Fruit fly (Drosophila melanogaster): ENCODE data around the gene Agpat4.

Gene Agpat4

DNA sequence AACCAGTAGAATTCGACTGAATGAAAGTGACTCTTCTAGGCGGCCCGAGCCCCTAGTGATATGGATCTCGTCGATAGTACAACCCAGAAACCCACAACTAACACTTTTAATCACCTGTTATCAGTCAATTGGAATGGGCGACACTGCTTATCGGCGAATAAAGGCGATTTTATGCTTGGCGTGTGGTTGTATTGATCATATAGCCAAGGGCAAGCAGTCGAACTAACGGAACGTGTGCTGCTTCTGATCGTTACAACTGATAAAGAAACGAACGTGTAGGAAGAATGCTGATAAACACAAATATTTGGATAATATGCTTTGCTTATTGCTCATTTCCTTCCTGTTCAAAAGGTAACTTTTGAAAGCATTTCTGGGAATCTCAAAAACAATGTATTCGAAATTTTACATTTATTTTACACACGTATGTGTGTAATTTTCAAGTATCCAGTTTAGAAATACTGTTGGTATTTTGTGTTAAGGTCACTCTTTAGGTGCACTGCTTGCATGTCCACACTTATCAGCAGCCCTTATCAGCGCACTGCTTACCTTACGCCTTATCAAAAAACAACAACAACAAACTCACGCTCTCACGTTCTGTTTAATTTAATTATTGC, at the start of gene Agpat4:
Gene Agpat4, minus strand, starts transcription at position 387 of the 614 bp plus-strand sequence.
- TF ChIP-seq usp (GFP tag; optimal IDR thresholded peaks at IDR 0.05) (no peak), dl (GFP tag; optimal IDR thresholded peaks at IDR 0.05; ENCODE audit: insufficient read depth in 1 of 2, partially characterized antibody in 2 of 2) (no peak), ey (GFP tag; optimal IDR thresholded peaks at IDR 0.05) (no peak), fru (GFP tag; optimal IDR thresholded peaks at IDR 0.05) (peak; percentile 31), GATAd (GFP tag; optimal IDR thresholded peaks at IDR 0.05) (peak; percentile 96), Mio (GFP tag; optimal IDR thresholded peaks at IDR 0.05) (no peak), Myc (optimal IDR thresholded peaks at IDR 0.05) (peak; percentile 10), CG9705 (GFP tag; optimal IDR thresholded peaks at IDR 0.05) (no peak)

DNA sequence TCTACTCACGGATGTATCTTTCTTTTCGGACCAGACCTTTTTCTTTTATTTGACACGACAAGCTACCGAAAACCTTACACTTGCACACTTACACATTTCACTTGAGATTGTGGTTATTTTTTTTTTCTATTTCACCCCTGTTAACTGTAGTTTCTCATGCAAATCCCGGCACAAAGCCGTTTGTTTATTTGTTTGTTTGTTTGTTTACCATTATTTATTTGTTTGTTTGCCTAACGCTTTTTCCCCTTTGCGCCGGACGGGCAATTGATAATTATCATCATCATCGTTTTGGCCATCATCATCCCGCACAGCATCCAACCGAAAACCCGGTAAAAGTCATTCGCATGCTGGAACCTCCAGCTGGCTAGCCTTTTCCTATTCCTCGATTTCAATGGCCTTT, 49.7 kb upstream of the Agpat4 start:
- TF ChIP-seq sv (GFP tag; optimal IDR thresholded peaks at IDR 0.05) (no peak), Hr83 (GFP tag; optimal IDR thresholded peaks at IDR 0.05; ENCODE audit: poor library complexity, severe bottlenecking) (no peak), usp (GFP tag; optimal IDR thresholded peaks at IDR 0.05) (no peak), rgr (GFP tag; optimal IDR thresholded peaks at IDR 0.05) (no peak), CG32264 (GFP tag; optimal IDR thresholded peaks at IDR 0.05) (no peak), Myc (optimal IDR thresholded peaks at IDR 0.05) (no peak), Hr78 (GFP tag; optimal IDR thresholded peaks at IDR 0.05) (no peak), Rel (GFP tag; optimal IDR thresholded peaks at IDR 0.05) (no peak), Rel (tag; optimal IDR thresholded peaks at IDR 0.05) (no peak), psq (GFP tag; optimal IDR thresholded peaks at IDR 0.05) (no peak), CrebA (GFP tag; optimal IDR thresholded peaks at IDR 0.05; ENCODE audit: borderline replicate concordance) (no peak), h (GFP tag; optimal IDR thresholded peaks at IDR 0.05) (no peak), GATAd (GFP tag; optimal IDR thresholded peaks at IDR 0.05) (no peak), Jra (GFP tag; optimal IDR thresholded peaks at IDR 0.05) (no peak), tai (GFP tag; optimal IDR thresholded peaks at IDR 0.05) (no peak), CG9705 (GFP tag; optimal IDR thresholded peaks at IDR 0.05) (no peak), ey (GFP tag; optimal IDR thresholded peaks at IDR 0.05) (no peak), dmrt93B (GFP tag; optimal IDR thresholded peaks at IDR 0.05) (no peak), OdsH (GFP tag; optimal IDR thresholded peaks at IDR 0.05) (no peak), Vsx2 (GFP tag; optimal IDR thresholded peaks at IDR 0.05; ENCODE audit: partially characterized antibody) (no peak), Dfd (GFP tag; optimal IDR thresholded peaks at IDR 0.05) (no peak)

dm6 chr3L:16429451-16429850, 48.1 kb upstream of the Agpat4 start:
- TF ChIP-seq jim (GFP tag; optimal IDR thresholded peaks at IDR 0.05) (no peak), sv (GFP tag; optimal IDR thresholded peaks at IDR 0.05) (no peak), Hr83 (GFP tag; optimal IDR thresholded peaks at IDR 0.05; ENCODE audit: poor library complexity, severe bottlenecking) (no peak)

DNA sequence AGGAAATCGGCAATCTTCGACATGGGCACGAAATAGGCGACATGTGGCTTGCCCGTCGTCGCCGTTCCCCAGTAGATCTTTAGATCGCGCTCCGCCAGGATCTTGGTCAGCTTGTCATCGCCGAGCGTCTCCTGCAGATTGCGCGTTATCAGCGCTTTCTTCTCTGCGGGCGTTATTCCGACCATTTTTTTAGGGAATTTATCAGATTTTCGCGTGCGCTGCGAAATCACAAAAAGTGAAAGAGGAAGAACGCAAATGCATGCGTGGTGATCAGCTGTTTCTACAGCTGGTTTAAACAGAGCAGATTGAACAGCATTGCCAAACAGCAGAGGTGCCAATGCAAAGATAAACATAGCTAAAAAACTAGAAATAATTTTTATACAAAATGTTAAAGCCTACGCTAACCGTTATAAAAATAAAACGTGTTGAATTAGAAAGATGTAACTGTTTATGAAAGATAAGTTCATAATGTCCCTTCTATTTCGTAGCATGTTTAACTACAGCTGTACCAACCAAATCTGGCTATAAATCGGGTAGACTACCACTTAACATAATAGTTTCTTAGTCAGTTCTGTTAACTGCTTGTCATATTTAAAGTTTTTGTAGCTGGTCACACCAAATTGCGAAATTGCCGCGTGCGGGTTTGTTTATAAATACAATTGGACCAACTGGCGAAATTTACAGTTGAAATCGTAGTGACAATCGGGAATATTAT, 37.8 kb upstream of the Agpat4 start, which contains the start of the genes TyrRS and CG33158:
Gene TyrRS, minus strand, starts transcription at position 244 of the 715 bp plus-strand sequence.
Gene CG33158, plus strand, starts transcription at position 539 of the 715 bp plus-strand sequence.
- TF ChIP-seq sv (GFP tag; optimal IDR thresholded peaks at IDR 0.05): no peak
- peak; percentile 94 for TF ChIP-seq Myc (optimal IDR thresholded peaks at IDR 0.05)
- TF ChIP-seq Abd-B (GFP tag; optimal IDR thresholded peaks at IDR 0.05): no peak
- no peak for TF ChIP-seq Vsx2 (GFP tag; optimal IDR thresholded peaks at IDR 0.05; ENCODE audit: partially characterized antibody)

DNA sequence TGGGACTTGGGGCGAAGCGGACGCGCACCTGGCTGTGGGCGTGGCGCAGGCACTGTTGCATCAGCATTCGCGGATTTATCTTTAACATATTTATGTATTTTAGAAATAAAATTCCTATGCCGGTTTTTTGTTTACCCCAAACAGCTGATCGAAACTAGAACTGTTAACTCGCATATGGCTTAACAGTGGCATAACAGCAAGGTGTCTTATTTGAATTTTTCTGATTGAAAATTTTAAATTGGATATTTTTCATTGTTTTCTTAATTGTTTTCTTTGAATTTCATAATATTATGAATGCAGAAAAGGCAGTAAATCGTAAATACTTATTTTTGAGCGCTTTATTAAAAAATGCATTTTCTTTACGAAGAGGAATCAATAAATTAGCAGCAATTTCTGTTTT, 35.7 kb upstream of the Agpat4 start, which contains the start of gene GluRS-m:
Gene GluRS-m, minus strand, starts transcription at position 154 of the 400 bp plus-strand sequence.
- TF ChIP-seq h (GFP tag; optimal IDR thresholded peaks at IDR 0.05) (no peak), brk (GFP tag; optimal IDR thresholded peaks at IDR 0.05) (no peak), br (GFP tag; optimal IDR thresholded peaks at IDR 0.05) (no peak), Mio (GFP tag; optimal IDR thresholded peaks at IDR 0.05) (no peak), fru (GFP tag; optimal IDR thresholded peaks at IDR 0.05) (no peak), foxo (GFP tag; optimal IDR thresholded peaks at IDR 0.05) (no peak), GATAd (GFP tag; optimal IDR thresholded peaks at IDR 0.05) (no peak), sv (GFP tag; optimal IDR thresholded peaks at IDR 0.05) (no peak), HLH106 (tag; optimal IDR thresholded peaks at IDR 0.05) (no peak), Sp1 (GFP tag; optimal IDR thresholded peaks at IDR 0.05) (no peak), ey (GFP tag; optimal IDR thresholded peaks at IDR 0.05) (no peak), lola (GFP tag; optimal IDR thresholded peaks at IDR 0.05) (no peak), sage (GFP tag; optimal IDR thresholded peaks at IDR 0.05) (no peak), Hnf4 (GFP tag; optimal IDR thresholded peaks at IDR 0.05) (no peak), dl (GFP tag; optimal IDR thresholded peaks at IDR 0.05; ENCODE audit: insufficient read depth in 1 of 2, partially characterized antibody in 2 of 2) (no peak), Abd-B (GFP tag; optimal IDR thresholded peaks at IDR 0.05) (no peak), tai (GFP tag; optimal IDR thresholded peaks at IDR 0.05) (no peak), Hr83 (GFP tag; optimal IDR thresholded peaks at IDR 0.05; ENCODE audit: poor library complexity, severe bottlenecking) (no peak), psq (GFP tag; optimal IDR thresholded peaks at IDR 0.05) (no peak), jim (GFP tag; optimal IDR thresholded peaks at IDR 0.05) (no peak)

Measured in whole organism, wandering third instar larva.